Fruit fly (Drosophila melanogaster) whole organism, prepupa: ENCODE data around the gene CG6729.

Experiments used
- CG10631 ChIP-seq: fragments of 200-800 bp; sonication (Bioruptor generic); optimal IDR thresholded peaks from 2 replicates; lab custom pipeline; 2016; ENCODE audit warnings: missing biosample characterization, missing genetic modification characterization
- CG10669 ChIP-seq: fragments of 200-800 bp; sonication (Bioruptor generic); optimal IDR thresholded peaks from 3 replicates; lab custom pipeline; 2018; ENCODE audit warnings: missing biosample characterization, mild to moderate bottlenecking, missing genetic modification characterization, moderate library complexity
- CG11294 ChIP-seq: fragments of 200-800 bp; sonication (Bioruptor generic); IDR thresholded peaks from 2 replicates; pipeline ENCODE4 v1.3.6; 2022; ENCODE audit warnings: missing biosample characterization, missing genetic modification characterization
- CG11762 ChIP-seq: fragments of 200-800 bp; sonication (Bioruptor generic); optimal IDR thresholded peaks from 3 replicates; lab custom pipeline; 2016; ENCODE audit warnings: missing biosample characterization, missing genetic modification characterization; ENCODE audit not compliant: insufficient read depth
- CG15336 ChIP-seq: fragments of 200-800 bp; sonication (Bioruptor generic); IDR thresholded peaks from 2 replicates; pipeline ENCODE4 v1.3.6; 2022; ENCODE audit warnings: missing biosample characterization, missing genetic modification characterization
- CG1621 ChIP-seq: fragments of 200-800 bp; sonication (Bioruptor generic); optimal IDR thresholded peaks from 3 replicates; lab custom pipeline; 2018; ENCODE audit warnings: missing biosample characterization, mild to moderate bottlenecking, missing genetic modification characterization
- CG16779 ChIP-seq: fragments of 200-800 bp; sonication (Bioruptor generic); optimal IDR thresholded peaks from 3 replicates; lab custom pipeline; 2017; ENCODE audit warnings: missing biosample characterization, mild to moderate bottlenecking, missing genetic modification characterization
- CG3032 ChIP-seq: fragments of 200-800 bp; optimal IDR thresholded peaks from 2 replicates; lab custom pipeline; 2019; ENCODE audit warnings: missing biosample characterization, mild to moderate bottlenecking, missing genetic modification characterization, moderate library complexity
- CG31627 ChIP-seq: fragments of 200-800 bp; sonication (Bioruptor generic); optimal IDR thresholded peaks from 3 replicates; lab custom pipeline; 2016; ENCODE audit warnings: missing biosample characterization, missing genetic modification characterization
- CG32006 ChIP-seq: fragments of 200-800 bp; sonication (Bioruptor generic); optimal IDR thresholded peaks from 3 replicates; lab custom pipeline; 2017; ENCODE audit warnings: missing biosample characterization, mild to moderate bottlenecking, missing genetic modification characterization
- CG3919 ChIP-seq: fragments of 200-800 bp; sonication (Bioruptor generic); optimal IDR thresholded peaks from 3 replicates; lab custom pipeline; 2016; ENCODE audit warnings: missing biosample characterization, missing genetic modification characterization
- CG6276 ChIP-seq: fragments of 200-800 bp; sonication (Bioruptor generic); optimal IDR thresholded peaks from 2 replicates; lab custom pipeline; 2017; ENCODE audit warnings: missing biosample characterization, mild to moderate bottlenecking, missing genetic modification characterization
- CG6854 ChIP-seq: fragments of 200-800 bp; sonication (Bioruptor generic); optimal IDR thresholded peaks from 2 replicates; lab custom pipeline; 2017; ENCODE audit warnings: missing biosample characterization, mild to moderate bottlenecking, missing genetic modification characterization
- CG7368 ChIP-seq: fragments of 200-800 bp; sonication (Bioruptor generic); optimal IDR thresholded peaks from 3 replicates; lab custom pipeline; 2016; ENCODE audit warnings: missing biosample characterization, missing genetic modification characterization
- CG8119 ChIP-seq: fragments of 200-800 bp; sonication (Bioruptor generic); IDR thresholded peaks from 3 replicates; pipeline ENCODE4 v1.3.6; 2022; ENCODE audit warnings: missing biosample characterization, missing genetic modification characterization
- CG8319 ChIP-seq: fragments of 200-800 bp; sonication (Bioruptor generic); optimal IDR thresholded peaks from 3 replicates; lab custom pipeline; 2016; ENCODE audit warnings: missing biosample characterization, missing genetic modification characterization
- Eip75B ChIP-seq: fragments of 200-800 bp; sonication (Bioruptor generic); optimal IDR thresholded peaks from 3 replicates; lab custom pipeline; 2016; ENCODE audit warnings: missing biosample characterization, missing genetic modification characterization
- Eip78C ChIP-seq: fragments of 200-800 bp; sonication (Bioruptor generic); peaks from one replicate; lab custom pipeline; 2016; ENCODE audit warnings: missing biosample characterization, missing genetic modification characterization
- Eip93F ChIP-seq: fragments of 200-800 bp; sonication (Bioruptor generic); optimal IDR thresholded peaks from 2 replicates; lab custom pipeline; 2016; ENCODE audit warnings: missing biosample characterization, mild to moderate bottlenecking, missing genetic modification characterization
- Ets21C ChIP-seq: fragments of 200-800 bp; sonication (Bioruptor generic); optimal IDR thresholded peaks from 3 replicates; lab custom pipeline; 2016; ENCODE audit warnings: missing biosample characterization, missing genetic modification characterization
- Gug ChIP-seq: fragments of 200-800 bp; sonication (Bioruptor generic); IDR thresholded peaks from 2 replicates; pipeline ENCODE4 v1.3.6; 2022; ENCODE audit warnings: missing biosample characterization, missing genetic modification characterization
- Hr38 ChIP-seq: sonication (Bioruptor generic); optimal IDR thresholded peaks from 2 replicates; lab custom pipeline; 2016; ENCODE audit warnings: missing biosample characterization, missing genetic modification characterization
- Hr39 ChIP-seq: fragments of 200-800 bp; sonication (Bioruptor generic); optimal IDR thresholded peaks from 2 replicates; lab custom pipeline; 2016; ENCODE audit warnings: missing biosample characterization, missing genetic modification characterization
- Hr4 ChIP-seq: fragments of 200-800 bp; sonication (Bioruptor generic); optimal IDR thresholded peaks from 3 replicates; lab custom pipeline; 2016; ENCODE audit warnings: missing biosample characterization, missing genetic modification characterization
- Lpt ChIP-seq: fragments of 200-800 bp; sonication (Bioruptor generic); optimal IDR thresholded peaks from 3 replicates; lab custom pipeline; 2016; ENCODE audit warnings: missing biosample characterization, missing genetic modification characterization
- Met ChIP-seq: fragments of 200-800 bp; sonication (Bioruptor generic); optimal IDR thresholded peaks from 3 replicates; lab custom pipeline; 2016; ENCODE audit warnings: missing biosample characterization, missing genetic modification characterization
- OdsH ChIP-seq: fragments of 200-800 bp; sonication (Bioruptor generic); optimal IDR thresholded peaks from 3 replicates; lab custom pipeline; 2016; ENCODE audit warnings: missing biosample characterization, missing genetic modification characterization
- Smox ChIP-seq: fragments of 200-800 bp; sonication (Bioruptor generic); optimal IDR thresholded peaks from 3 replicates; lab custom pipeline; 2016; ENCODE audit warnings: missing biosample characterization, missing genetic modification characterization
- Sox102F ChIP-seq: fragments of 200-800 bp; sonication (Bioruptor generic); optimal IDR thresholded peaks from 2 replicates; lab custom pipeline; 2016; ENCODE audit warnings: missing biosample characterization, mild to moderate bottlenecking, missing genetic modification characterization
- achi ChIP-seq: fragments of 200-800 bp; sonication (Bioruptor generic); optimal IDR thresholded peaks from 3 replicates; lab custom pipeline; 2016; ENCODE audit warnings: missing biosample characterization, missing genetic modification characterization
- acj6 ChIP-seq: fragments of 200-800 bp; sonication (Bioruptor generic); optimal IDR thresholded peaks from 3 replicates; lab custom pipeline; 2016; ENCODE audit warnings: missing biosample characterization, missing genetic modification characterization
- dac ChIP-seq: fragments of 200-800 bp; sonication (Bioruptor generic); optimal IDR thresholded peaks from 2 replicates; lab custom pipeline; 2017; ENCODE audit warnings: missing biosample characterization, mild to moderate bottlenecking, missing genetic modification characterization
- dsx ChIP-seq: fragments of 200-800 bp; optimal IDR thresholded peaks from 3 replicates; lab custom pipeline; 2019; ENCODE audit warnings: missing biosample characterization, mild to moderate bottlenecking, missing genetic modification characterization, moderate library complexity; ENCODE audit not compliant: poor library complexity, severe bottlenecking
- fkh ChIP-seq: fragments of 200-800 bp; sonication (Bioruptor generic); optimal IDR thresholded peaks from 3 replicates; lab custom pipeline; 2017; ENCODE audit warnings: missing biosample characterization, mild to moderate bottlenecking, missing genetic modification characterization, moderate library complexity
- lz ChIP-seq: fragments of 200-800 bp; sonication (Bioruptor generic); optimal IDR thresholded peaks from 3 replicates; lab custom pipeline; 2016; ENCODE audit warnings: missing biosample characterization, missing genetic modification characterization
- net ChIP-seq: fragments of 200-800 bp; sonication (Bioruptor generic); optimal IDR thresholded peaks from 3 replicates; lab custom pipeline; 2016; ENCODE audit warnings: missing biosample characterization, missing genetic modification characterization
- pdm3 ChIP-seq: fragments of 200-800 bp; sonication (Bioruptor generic); optimal IDR thresholded peaks from 3 replicates; lab custom pipeline; 2016; ENCODE audit warnings: missing biosample characterization, missing genetic modification characterization
- salr ChIP-seq, 2 experiments: fragments of 200-800 bp; sonication (Bioruptor generic); optimal IDR thresholded peaks; 3 replicates each; lab custom pipeline; 2016 to 2018; ENCODE audit warnings: missing biosample characterization in 2 of 2, missing genetic modification characterization in 2 of 2, mild to moderate bottlenecking in 1 of 2
- svp ChIP-seq: fragments of 200-800 bp; sonication (Bioruptor generic); peaks from one replicate; lab custom pipeline; 2016; ENCODE audit warnings: missing biosample characterization, missing genetic modification characterization
- topi ChIP-seq: fragments of 200-800 bp; sonication (Bioruptor generic); optimal IDR thresholded peaks from 3 replicates; lab custom pipeline; 2016; ENCODE audit warnings: missing biosample characterization, missing genetic modification characterization
- vri ChIP-seq: fragments of 200-800 bp; sonication (Bioruptor generic); optimal IDR thresholded peaks from 3 replicates; lab custom pipeline; 2016; ENCODE audit warnings: missing biosample characterization, mild to moderate bottlenecking, missing genetic modification characterization

CG6729 gene

dm6 chr2L:10751879-10752620 lies 8.3 kb upstream of the CG6729 start (continued):
- no peak for TF ChIP-seq Ets21C (GFP tag; lab: Kevin White, UChicago)
- TF ChIP-seq CG11294 = peak; percentile 51; the same call in 1 of the 2 replicates
- TF ChIP-seq dac (GFP tag; lab: Kevin White, UChicago) = peak; percentile 50
- TF ChIP-seq Met (GFP tag; lab: Kevin White, UChicago) = no peak
- no peak for TF ChIP-seq CG31627
- TF ChIP-seq CG8319 (GFP tag; lab: Kevin White, UChicago) = no peak
- no peak for TF ChIP-seq topi (GFP tag; lab: Kevin White, UChicago)
- TF ChIP-seq CG16779 (tag; lab: Kevin White, UChicago) = no peak
- no peak for TF ChIP-seq vri
- TF ChIP-seq CG7368 = no peak
- TF ChIP-seq CG3032 (tag; lab: Kevin White, UChicago) = peak; percentile 8
- TF ChIP-seq CG6854 (GFP tag; lab: Kevin White, UChicago) = no peak
- no peak for TF ChIP-seq Smox (GFP tag; lab: Kevin White, UChicago)
- TF ChIP-seq svp (GFP tag; lab: Kevin White, UChicago) = peak; percentile 51
- TF ChIP-seq Eip78C (GFP tag; lab: Kevin White, UChicago) = peak; percentile 78

- TF ChIP-seq CG1621 (tag; lab: Kevin White, UChicago) (no peak), svp (GFP tag; lab: Kevin White, UChicago) (peak; percentile 1)
Observed at dm6 chr2L:10750915-10751612, 7.3 kb upstream of the CG6729 start.

DNA sequence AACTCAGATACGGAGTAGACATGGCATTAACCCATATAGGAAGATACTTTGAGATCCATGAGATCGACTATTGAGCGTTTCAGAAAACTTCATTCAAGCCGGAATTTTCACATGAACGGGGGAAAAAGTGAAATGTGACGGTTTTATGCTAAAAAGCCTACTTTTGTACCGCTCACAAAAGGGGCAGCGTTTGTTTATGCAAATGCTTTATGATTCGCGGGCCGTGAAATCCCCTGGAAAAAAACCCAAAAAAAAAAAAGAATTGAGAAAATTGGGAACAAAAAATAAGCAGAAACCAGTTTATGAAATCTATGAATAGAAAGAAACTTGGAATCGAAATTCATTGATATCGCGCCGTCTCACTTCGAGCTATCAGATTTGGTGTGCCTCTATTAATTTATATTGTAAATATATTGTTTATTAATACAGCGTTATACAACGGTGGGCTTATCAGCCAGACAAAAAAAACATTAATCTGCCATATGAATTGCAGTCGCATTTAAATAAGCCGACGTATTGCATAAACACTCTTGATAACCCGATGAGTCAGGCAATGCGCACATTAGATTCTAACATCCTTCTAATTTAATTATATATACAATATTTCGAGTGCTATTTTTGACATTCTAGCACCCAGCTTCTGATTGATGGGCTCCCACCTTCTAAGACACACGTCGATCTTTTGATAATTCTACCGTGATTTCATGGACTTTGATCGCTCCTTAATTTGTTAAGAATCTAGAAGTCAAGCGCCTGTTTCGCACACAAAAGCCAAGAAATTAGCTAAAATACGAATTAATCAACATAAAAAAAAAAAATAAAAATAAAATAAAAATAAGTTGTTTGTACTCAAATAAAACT lies 6.1 kb upstream of the CG6729 start:
- TF ChIP-seq CG10669 (no peak), svp (GFP tag; lab: Kevin White, UChicago) (peak; percentile 62), vri (peak; percentile 43)

DNA sequence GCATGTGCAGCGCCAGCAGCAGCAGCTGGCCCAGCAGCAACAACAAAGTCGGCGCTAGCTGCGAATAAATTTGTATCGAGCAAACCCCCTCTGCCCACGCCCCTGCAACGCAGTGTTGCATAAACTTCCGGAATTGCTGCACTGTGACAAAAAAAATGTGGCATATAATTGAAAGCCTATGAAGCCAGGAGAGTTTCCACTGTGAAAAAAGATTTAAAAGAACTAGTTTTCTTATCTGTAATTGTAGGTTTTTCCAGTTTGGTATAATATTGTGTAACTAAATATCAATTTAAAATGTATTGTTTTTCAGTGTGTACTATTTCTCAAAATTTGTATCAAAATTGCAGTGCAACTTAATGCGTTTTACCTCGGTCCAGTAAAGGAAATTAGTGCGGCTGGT lies 4.5 kb upstream of the CG6729 start:
- TF ChIP-seq fkh (GFP tag; lab: Kevin White, UChicago) (no peak), net (GFP tag; lab: Kevin White, UChicago) (peak; percentile 56), CG11762 (GFP tag; lab: Kevin White, UChicago) (peak; percentile 22), Hr39 (peak; percentile 10), CG3919 (GFP tag; lab: Kevin White, UChicago) (peak; percentile 48), CG32006 (peak; percentile 62), Lpt (GFP tag; lab: Kevin White, UChicago) (peak; percentile 35), Eip75B (GFP tag; lab: Kevin White, UChicago) (no peak), svp (GFP tag; lab: Kevin White, UChicago) (peak; percentile 66), CG10669 (no peak), CG11294 (0 out of 2 replicates have a peak, but pooled peaks have one; percentile 9), CG10631 (GFP tag; lab: Kevin White, UChicago) (no peak), Sox102F (no peak), CG15336 (GFP tag; lab: Robert Waterston, UW) (peak; percentile 76), pdm3 (GFP tag; lab: Kevin White, UChicago) (no peak), vri (no peak), Eip78C (GFP tag; lab: Kevin White, UChicago) (peak; percentile 80), Gug (GFP tag; lab: Robert Waterston, UW) (peak; percentile 39), Smox (GFP tag; lab: Kevin White, UChicago) (no peak), CG1621 (tag; lab: Kevin White, UChicago) (no peak), achi (GFP tag; lab: Kevin White, UChicago) (no peak), Eip93F (GFP tag; lab: Kevin White, UChicago) (no peak), Hr38 (GFP tag; lab: Kevin White, UChicago) (no peak), Met (GFP tag; lab: Kevin White, UChicago) (no peak), dsx (GFP tag; lab: Kevin White, UChicago) (no peak), CG6276 (GFP tag; lab: Kevin White, UChicago) (peak; percentile 47), salr (GFP tag; optimal IDR thresholded peaks at IDR 0.05; lab: Kevin White, UChicago) (peak in 1 of 2 experiments; percentile 39), Hr4 (GFP tag; lab: Kevin White, UChicago) (peak; percentile 76), CG8119 (GFP tag; lab: Robert Waterston, UW) (peak; percentile 60; the same call in 2 of the 3 replicates), OdsH (GFP tag; lab: Kevin White, UChicago) (no peak), acj6 (peak; percentile 41), lz (GFP tag; lab: Kevin White, UChicago) (peak; percentile 7)
